Fruit fly (Drosophila melanogaster) whole organism, embryonic: ENCODE measurements around the gene TwdlE.
A peak's percentile ranks its signal among the peaks of the same experiment; 100 is the strongest.

ENCODE experiments used
- Ada2b ChIP-seq: fragments of 200-800 bp; sonication (Bioruptor generic); IDR thresholded peaks from 2 replicates; pipeline ENCODE4 v1.3.6; 2022; ENCODE audit warnings: missing biosample characterization, missing genetic modification characterization
- CG11723 ChIP-seq: fragments of 200-800 bp; sonication (Bioruptor generic); optimal IDR thresholded peaks from 2 replicates; lab custom pipeline; 2017; ENCODE audit warnings: missing biosample characterization, mild to moderate bottlenecking, missing genetic modification characterization
- CG12769 ChIP-seq: fragments of 200-800 bp; sonication (Bioruptor generic); optimal IDR thresholded peaks from 2 replicates; lab custom pipeline; 2019; ENCODE audit warnings: missing biosample characterization, mild to moderate bottlenecking, missing genetic modification characterization, moderate library complexity
- CG18476 ChIP-seq: fragments of 200-800 bp; sonication (Bioruptor generic); optimal IDR thresholded peaks from 2 replicates; lab custom pipeline; 2016; ENCODE audit warnings: missing biosample characterization, mild to moderate bottlenecking, missing genetic modification characterization
- CG2199 ChIP-seq: fragments of 200-800 bp; sonication (Bioruptor generic); IDR thresholded peaks from 3 replicates; pipeline ENCODE4 v1.3.6; 2022; ENCODE audit warnings: missing biosample characterization, missing genetic modification characterization
- CG2712 ChIP-seq: fragments of 200-800 bp; optimal IDR thresholded peaks from 3 replicates; lab custom pipeline; 2019; ENCODE audit warnings: missing biosample characterization, mild to moderate bottlenecking, missing genetic modification characterization, moderate library complexity
- CG3065 ChIP-seq: fragments of 200-800 bp; sonication (Bioruptor generic); optimal IDR thresholded peaks from 2 replicates; lab custom pipeline; 2016; ENCODE audit warnings: missing biosample characterization, missing genetic modification characterization
- CG3163 ChIP-seq: fragments of 200-800 bp; sonication (Bioruptor generic); optimal IDR thresholded peaks from 3 replicates; lab custom pipeline; 2016; ENCODE audit warnings: missing biosample characterization, missing genetic modification characterization
- CG32532 ChIP-seq: fragments of 200-800 bp; sonication (Bioruptor generic); IDR thresholded peaks from 2 replicates; pipeline ENCODE4 v1.3.6; 2022; ENCODE audit warnings: missing biosample characterization, missing genetic modification characterization
- CG3838 ChIP-seq: fragments of 200-800 bp; sonication (Bioruptor generic); optimal IDR thresholded peaks from 3 replicates; lab custom pipeline; 2016; ENCODE audit warnings: missing biosample characterization, missing genetic modification characterization
- CG4707 ChIP-seq: fragments of 200-800 bp; sonication (Bioruptor generic); optimal IDR thresholded peaks from 2 replicates; lab custom pipeline; 2018; ENCODE audit warnings: missing biosample characterization, mild to moderate bottlenecking, missing genetic modification characterization, moderate library complexity
- CG4820 ChIP-seq: fragments of 200-800 bp; sonication (Bioruptor generic); optimal IDR thresholded peaks from 3 replicates; lab custom pipeline; 2016; ENCODE audit warnings: missing biosample characterization, missing genetic modification characterization
- CG6813 ChIP-seq: fragments of 200-800 bp; sonication (Bioruptor generic); optimal IDR thresholded peaks from 2 replicates; lab custom pipeline; 2017; ENCODE audit warnings: missing biosample characterization, missing genetic modification characterization, mild to moderate bottlenecking, moderate library complexity, missing genetic modification reagents
- CG7556 ChIP-seq: fragments of 200-800 bp; sonication (Bioruptor generic); optimal IDR thresholded peaks from 2 replicates; lab custom pipeline; 2017; ENCODE audit warnings: missing biosample characterization, mild to moderate bottlenecking, missing genetic modification characterization
- CG7839 ChIP-seq: fragments of 200-800 bp; sonication (Bioruptor generic); optimal IDR thresholded peaks from 3 replicates; lab custom pipeline; 2018; ENCODE audit warnings: missing biosample characterization, mild to moderate bottlenecking, missing genetic modification characterization, moderate library complexity
- CG9215 ChIP-seq: fragments of 200-800 bp; sonication (Bioruptor generic); IDR thresholded peaks from 2 replicates; pipeline ENCODE4 v1.3.6; 2022; ENCODE audit warnings: missing biosample characterization, missing genetic modification characterization
- CG9437 ChIP-seq: fragments of 200-800 bp; sonication (Bioruptor generic); optimal IDR thresholded peaks from 2 replicates; lab custom pipeline; 2018; ENCODE audit warnings: missing biosample characterization, mild to moderate bottlenecking, missing genetic modification characterization
- CG9876 ChIP-seq: fragments of 200-800 bp; sonication (Bioruptor generic); optimal IDR thresholded peaks from 2 replicates; lab custom pipeline; 2016; ENCODE audit warnings: missing biosample characterization, missing genetic modification characterization
- CG9932 ChIP-seq: fragments of 200-800 bp; sonication (Bioruptor generic); IDR thresholded peaks from 2 replicates; pipeline ENCODE4 v1.3.6; 2022; ENCODE audit warnings: missing biosample characterization, missing genetic modification characterization
- CHES-1-like ChIP-seq: fragments of 200-800 bp; sonication (Bioruptor generic); optimal IDR thresholded peaks from 2 replicates; lab custom pipeline; 2016; ENCODE audit warnings: missing biosample characterization, missing genetic modification characterization
- CoRest ChIP-seq: fragments of 200-800 bp; sonication (Bioruptor generic); optimal IDR thresholded peaks from 3 replicates; lab custom pipeline; 2018; ENCODE audit warnings: missing biosample characterization, mild to moderate bottlenecking, missing genetic modification characterization, moderate library complexity
- D ChIP-seq, 2 experiments: fragments of 200-800 bp in 1 of 2; fragments of >200 bp in 1 of 2; sonication (Bioruptor generic) in 1 of 2; optimal IDR thresholded peaks; 2 replicates in 1 of 2; 3 replicates in 1 of 2; lab custom pipeline; 2017; ENCODE audit warnings: mild to moderate bottlenecking in 1 of 2, missing biosample characterization in 1 of 2, missing genetic modification characterization in 1 of 2, missing genetic modification reagents in 1 of 2
- D19B ChIP-seq: fragments of 200-800 bp; sonication (Bioruptor generic); optimal IDR thresholded peaks from 2 replicates; lab custom pipeline; 2017; ENCODE audit warnings: missing biosample characterization, mild to moderate bottlenecking, missing genetic modification characterization
- E2f1 ChIP-seq: fragments of 200-800 bp; sonication (Bioruptor generic); IDR thresholded peaks from 2 replicates; pipeline ENCODE4 v1.3.6; 2022; ENCODE audit warnings: missing biosample characterization, missing genetic modification characterization
- ERR ChIP-seq: fragments of 200-800 bp; sonication (Bioruptor generic); optimal IDR thresholded peaks from 2 replicates; lab custom pipeline; 2016; ENCODE audit warnings: missing biosample characterization, missing genetic modification characterization
- Ets97D ChIP-seq: fragments of 200-800 bp; sonication (Bioruptor generic); optimal IDR thresholded peaks from 3 replicates; lab custom pipeline; 2016; ENCODE audit warnings: missing biosample characterization, missing genetic modification characterization
- HLHmδ ChIP-seq: fragments of 200-800 bp; sonication (Bioruptor generic); optimal IDR thresholded peaks from 2 replicates; lab custom pipeline; 2018; ENCODE audit warnings: missing biosample characterization, mild to moderate bottlenecking, missing genetic modification characterization, moderate library complexity
- NFAT ChIP-seq: fragments of 200-800 bp; sonication (Bioruptor generic); IDR thresholded peaks from 2 replicates; pipeline ENCODE4 v1.3.6; 2022; ENCODE audit warnings: missing biosample characterization, missing genetic modification characterization
- Oli ChIP-seq: fragments of 200-800 bp; sonication (Bioruptor generic); optimal IDR thresholded peaks from 2 replicates; lab custom pipeline; 2018; ENCODE audit warnings: missing biosample characterization, mild to moderate bottlenecking, missing genetic modification characterization, moderate library complexity
- Trl ChIP-seq, 3 experiments: fragments of >200 bp in 2 of 3; fragments of 200-800 bp in 1 of 3; sonication (Bioruptor generic) in 1 of 3; optimal IDR thresholded peaks; 2 replicates in 1 of 3; 3 replicates in 2 of 3; lab custom pipeline; 2016 to 2017; ENCODE audit warnings: missing biosample characterization in 1 of 3, missing genetic modification characterization in 1 of 3
- Xbp1 ChIP-seq: fragments of 200-800 bp; sonication (Bioruptor generic); optimal IDR thresholded peaks from 3 replicates; lab custom pipeline; 2016; ENCODE audit warnings: missing biosample characterization, mild to moderate bottlenecking, missing genetic modification characterization
- al ChIP-seq: fragments of 200-800 bp; sonication (Bioruptor generic); IDR thresholded peaks from 2 replicates; pipeline ENCODE4 v1.3.6; 2022; ENCODE audit warnings: missing biosample characterization, missing genetic modification characterization
- ara ChIP-seq: fragments of 200-800 bp; sonication (Bioruptor generic); IDR thresholded peaks from 2 replicates; pipeline ENCODE4 v1.3.6; 2022; ENCODE audit warnings: missing biosample characterization, missing genetic modification characterization
- az2 ChIP-seq: fragments of 200-800 bp; sonication (Bioruptor generic); optimal IDR thresholded peaks from 3 replicates; lab custom pipeline; 2016; ENCODE audit warnings: missing biosample characterization, missing genetic modification characterization
- bbx ChIP-seq: fragments of 200-800 bp; sonication (Bioruptor generic); IDR thresholded peaks from 2 replicates; pipeline ENCODE4 v1.3.6; 2022; ENCODE audit warnings: missing biosample characterization, missing genetic modification characterization; ENCODE audit not compliant: partially characterized antibody
- br ChIP-seq: fragments of >200 bp; optimal IDR thresholded peaks from 2 replicates; lab custom pipeline; 2017
- cwo ChIP-seq: fragments of 200-800 bp; sonication (Bioruptor generic); optimal IDR thresholded peaks from 3 replicates; lab custom pipeline; 2017; ENCODE audit warnings: missing biosample characterization, missing genetic modification characterization, mild to moderate bottlenecking, moderate library complexity, missing genetic modification reagents
- da ChIP-seq: fragments of 200-800 bp; sonication (Bioruptor generic); optimal IDR thresholded peaks from 2 replicates; lab custom pipeline; 2016; ENCODE audit warnings: missing biosample characterization, missing genetic modification characterization
- dan ChIP-seq: fragments of 200-800 bp; sonication (Bioruptor generic); IDR thresholded peaks from 2 replicates; pipeline ENCODE4 v1.3.6; 2022; ENCODE audit warnings: missing biosample characterization, missing genetic modification characterization
- dati ChIP-seq: fragments of 200-800 bp; sonication (Bioruptor generic); IDR thresholded peaks from 2 replicates; pipeline ENCODE4 v1.3.6; 2022; ENCODE audit warnings: missing biosample characterization, missing genetic modification characterization
- dmrt11E ChIP-seq: fragments of 200-800 bp; sonication (Bioruptor generic); optimal IDR thresholded peaks from 3 replicates; lab custom pipeline; 2018; ENCODE audit warnings: missing biosample characterization, mild to moderate bottlenecking, missing genetic modification characterization, moderate library complexity
- eyg ChIP-seq: fragments of 200-800 bp; sonication (Bioruptor generic); optimal IDR thresholded peaks from 3 replicates; lab custom pipeline; 2016; ENCODE audit warnings: missing biosample characterization, missing genetic modification characterization
- gt ChIP-seq: fragments of 200-800 bp; sonication (Bioruptor generic); IDR thresholded peaks from 2 replicates; pipeline ENCODE4 v1.3.6; 2022; ENCODE audit warnings: missing biosample characterization, missing genetic modification characterization
- h ChIP-seq: fragments of >200 bp; optimal IDR thresholded peaks from 2 replicates; lab custom pipeline; 2017
- knrl ChIP-seq: fragments of 200-800 bp; sonication (Bioruptor generic); IDR thresholded peaks from 3 replicates; pipeline ENCODE4 v1.3.6; 2022; ENCODE audit warnings: missing biosample characterization, missing genetic modification characterization; ENCODE audit not compliant: partially characterized antibody
- lola ChIP-seq, 3 experiments: fragments of >200 bp in 2 of 3; fragments of 200-800 bp in 1 of 3; sonication (Bioruptor generic) in 1 of 3; optimal IDR thresholded peaks; 2 replicates each; lab custom pipeline; 2017 to 2019; ENCODE audit warnings: missing biosample characterization in 3 of 3, missing genetic modification characterization in 3 of 3, mild to moderate bottlenecking in 1 of 3, moderate library complexity in 1 of 3
- slbo ChIP-seq: fragments of 200-800 bp; sonication (Bioruptor generic); IDR thresholded peaks from 2 replicates; pipeline ENCODE4 v1.3.6; 2022; ENCODE audit warnings: missing biosample characterization, missing genetic modification characterization
- tgo ChIP-seq: fragments of 200-800 bp; sonication (Bioruptor generic); IDR thresholded peaks from 3 replicates; pipeline ENCODE4 v1.3.6; 2022; ENCODE audit warnings: missing biosample characterization, missing genetic modification characterization
- twi ChIP-seq: fragments of 200-800 bp; optimal IDR thresholded peaks from 2 replicates; lab custom pipeline; 2019; ENCODE audit warnings: missing biosample characterization, mild to moderate bottlenecking, missing genetic modification characterization, moderate library complexity
- z ChIP-seq: fragments of 200-800 bp; sonication (Bioruptor generic); IDR thresholded peaks from 3 replicates; pipeline ENCODE4 v1.3.6; 2022; ENCODE audit warnings: missing biosample characterization, missing genetic modification characterization

TwdlE gene

dm6 chr2L:7809699-7810088 is 50.9 kb downstream of the TwdlE start (continued):
- peak; percentile 2 for TF ChIP-seq CoRest (tag; lab: Kevin White, UChicago)
- TF ChIP-seq HLHmδ (GFP tag; lab: Kevin White, UChicago), result no peak
- no peak for TF ChIP-seq CG3065 (GFP tag; lab: Kevin White, UChicago)
- TF ChIP-seq z, result peak; percentile 66; the same call in 2 of the 3 replicates
- peak; percentile 39 for TF ChIP-seq eyg
- no peak for TF ChIP-seq twi (tag; lab: Kevin White, UChicago)
- no peak for TF ChIP-seq gt (GFP tag; lab: Robert Waterston, UW)
- TF ChIP-seq CHES-1-like (GFP tag; lab: Kevin White, UChicago), result no peak
- TF ChIP-seq Ets97D, result no peak
- peak; percentile 66 for TF ChIP-seq CG3163 (GFP tag; lab: Kevin White, UChicago)
- no peak for TF ChIP-seq CG9932 (GFP tag; lab: Robert Waterston, UW)
- TF ChIP-seq CG9876, result no peak
- TF ChIP-seq ERR, result peak; percentile 8
- TF ChIP-seq h, result no peak
- TF ChIP-seq Xbp1 (GFP tag; lab: Kevin White, UChicago), result no peak
- no peak for TF ChIP-seq CG7556 (GFP tag; lab: Kevin White, UChicago)
- TF ChIP-seq ara (GFP tag; lab: Robert Waterston, UW), result no peak
- TF ChIP-seq CG6813 (GFP tag; lab: Kevin White, UChicago), result peak; percentile 58
- TF ChIP-seq cwo (GFP tag; lab: Kevin White, UChicago), result no peak
- no peak for TF ChIP-seq CG11723 (GFP tag; lab: Kevin White, UChicago)
- peak; percentile 34 for TF ChIP-seq CG4707
- no peak for TF ChIP-seq az2 (GFP tag; lab: Kevin White, UChicago)
- TF ChIP-seq al, result no peak
- no peak for TF ChIP-seq CG9437 (GFP tag; lab: Kevin White, UChicago)
- TF ChIP-seq Oli (tag; lab: Kevin White, UChicago), result no peak
- TF ChIP-seq tgo (GFP tag; lab: Robert Waterston, UW), result no peak

- TF ChIP-seq E2f1 (GFP tag; lab: Robert Waterston, UW), result peak; percentile 40; the same call in 1 of the 2 replicates
- no peak for TF ChIP-seq dan
- no peak for TF ChIP-seq da (GFP tag; lab: Kevin White, UChicago)
- TF ChIP-seq slbo, result no peak
- no peak for TF ChIP-seq CG9215 (GFP tag; lab: Robert Waterston, UW)
- no peak for TF ChIP-seq knrl (GFP tag; lab: Robert Waterston, UW)
- TF ChIP-seq D (optimal IDR thresholded peaks at IDR 0.05; lab: Kevin White, UChicago), result no peak
- no peak for TF ChIP-seq D (GFP tag; optimal IDR thresholded peaks at IDR 0.05; lab: Kevin White, UChicago)
- no peak for TF ChIP-seq CG3838 (GFP tag; lab: Kevin White, UChicago)
- no peak for TF ChIP-seq lola (GFP tag; optimal IDR thresholded peaks at IDR 0.05; lab: Kevin White, UChicago)
- TF ChIP-seq CG4820 (GFP tag; lab: Kevin White, UChicago), result no peak
- no peak for TF ChIP-seq dati (GFP tag; lab: Robert Waterston, UW)
- TF ChIP-seq CG2712, result no peak
- no peak for TF ChIP-seq bbx (GFP tag; lab: Robert Waterston, UW)
- TF ChIP-seq Ada2b (GFP tag; lab: Robert Waterston, UW), result no peak
- TF ChIP-seq NFAT (GFP tag; lab: Robert Waterston, UW), result no peak
- TF ChIP-seq br (lab: Kevin White, UChicago), result no peak
- TF ChIP-seq dmrt11E (tag; lab: Kevin White, UChicago), result no peak
- peak; percentile 13 for TF ChIP-seq CG12769
- no peak for TF ChIP-seq Trl (optimal IDR thresholded peaks at IDR 0.05; lab: Kevin White, UChicago)
- TF ChIP-seq Trl (GFP tag; optimal IDR thresholded peaks at IDR 0.05; lab: Kevin White, UChicago), result no peak
- TF ChIP-seq D19B (GFP tag; lab: Kevin White, UChicago), result no peak
- 0 out of 3 replicates have a peak, but pooled peaks have one; percentile 8 for TF ChIP-seq CG2199 (GFP tag; lab: Robert Waterston, UW)
- no peak for TF ChIP-seq CG18476 (GFP tag; lab: Kevin White, UChicago)
- no peak for TF ChIP-seq CG7839 (tag; lab: Kevin White, UChicago)
- 0 out of 2 replicates have a peak, but pooled peaks have one; percentile 28 for TF ChIP-seq CG32532
These were observed 51.5 kb downstream of the TwdlE start for dm6 chr2L:7808886-7809698.
